Fruit fly (Drosophila melanogaster) S2 (cell line): ENCODE results near the gene Gsc.

Experiments used
- CG8478 ChIP-seq: fragments of >200 bp; optimal IDR thresholded peaks from 2 replicates; lab custom pipeline; 2018
- CTCF ChIP-seq, 2 experiments: fragments of >200 bp; optimal IDR thresholded peaks; 2 replicates each; lab custom pipeline; 2018

Gsc gene

dm6 chr2L:606165-606564 is 11.7 kb upstream of the Gsc start:
- TF ChIP-seq CG8478 (lab: Kevin White, UChicago) (no peak), CTCF (optimal IDR thresholded peaks at IDR 0.05; lab: Kevin White, UChicago) (no peak)

- TF ChIP-seq CTCF (optimal IDR thresholded peaks at IDR 0.05; lab: Kevin White, UChicago) (no peak), CG8478 (lab: Kevin White, UChicago) (no peak)
Measured at dm6 chr2L:604060-604459, 9.6 kb upstream of the Gsc start.

dm6 chr2L:602439-602879 is 8.0 kb upstream of the Gsc start, which contains the start of gene CG13689:
Gene CG13689, plus strand, starts transcription at chr2L:602813.
- TF ChIP-seq CTCF (optimal IDR thresholded peaks at IDR 0.05; lab: Kevin White, UChicago) (peak; percentile 76 to 95), CG8478 (lab: Kevin White, UChicago) (no peak)

dm6 chr2L:601848-602247 is 7.4 kb upstream of the Gsc start:
- TF ChIP-seq CG8478 (lab: Kevin White, UChicago) = no peak
- TF ChIP-seq CTCF (optimal IDR thresholded peaks at IDR 0.05; lab: Kevin White, UChicago) = peak in 1 of 2 experiments; percentile 20

dm6 chr2L:597771-598170 is 3.3 kb upstream of the Gsc start:
- TF ChIP-seq CG8478 (lab: Kevin White, UChicago) (no peak), CTCF (optimal IDR thresholded peaks at IDR 0.05; lab: Kevin White, UChicago) (no peak)

dm6 chr2L:594048-594447 is 437 bp downstream of the Gsc start:
- no peak for TF ChIP-seq CTCF (optimal IDR thresholded peaks at IDR 0.05; lab: Kevin White, UChicago)

dm6 chr2L:591511-591910 is 3.0 kb downstream of the Gsc start:
- no peak for TF ChIP-seq CG8478 (lab: Kevin White, UChicago)
- TF ChIP-seq CTCF (optimal IDR thresholded peaks at IDR 0.05; lab: Kevin White, UChicago) = no peak

- TF ChIP-seq CG8478 (lab: Kevin White, UChicago) (no peak), CTCF (optimal IDR thresholded peaks at IDR 0.05; lab: Kevin White, UChicago) (no peak)
Measured at dm6 chr2L:585268-585667, 9.2 kb downstream of the Gsc start.

dm6 chr2L:577186-577585 is 17.3 kb downstream of the Gsc start, which contains the start of gene Pph13:
Gene Pph13, plus strand, starts transcription at chr2L:577486.
- TF ChIP-seq CTCF (optimal IDR thresholded peaks at IDR 0.05; lab: Kevin White, UChicago) (no peak), CG8478 (lab: Kevin White, UChicago) (no peak)

dm6 chr2L:576559-577184 is 17.8 kb downstream of the Gsc start, which contains the start of gene Ptth:
Gene Ptth, minus strand, starts transcription at chr2L:576896.
- TF ChIP-seq CG8478 (lab: Kevin White, UChicago) (no peak), CTCF (optimal IDR thresholded peaks at IDR 0.05; lab: Kevin White, UChicago) (peak; percentile 47 to 59)

dm6 chr2L:574226-574625 is 20.3 kb downstream of the Gsc start, which contains the start of the genes Ipk2 and cold:
Gene Ipk2, minus strand, starts transcription at chr2L:574264.
Gene cold, plus strand, starts transcription at chr2L:574291.
- TF ChIP-seq CTCF (optimal IDR thresholded peaks at IDR 0.05; lab: Kevin White, UChicago) (peak in 1 of 2 experiments; percentile 32), CG8478 (lab: Kevin White, UChicago) (no peak)

- TF ChIP-seq CTCF (optimal IDR thresholded peaks at IDR 0.05; lab: Kevin White, UChicago) (peak in 1 of 2 experiments; percentile 4), CG8478 (lab: Kevin White, UChicago) (no peak)
Measured at dm6 chr2L:568030-568429, 26.5 kb downstream of the Gsc start, which contains the start of the genes Nle and Sf3b1. Gene Nle, minus strand, starts transcription at chr2L:568121. Gene Sf3b1, plus strand, starts transcription at chr2L:568340.

dm6 chr2L:563769-564550 is 30.5 kb downstream of the Gsc start, which contains the start of the genes uncNacbeta and CG2794:
Gene uncNacbeta, minus strand, starts transcription at chr2L:563819.
Gene CG2794, plus strand, starts transcription at chr2L:564163.
- TF ChIP-seq CG8478 (lab: Kevin White, UChicago) = no peak
- TF ChIP-seq CTCF (optimal IDR thresholded peaks at IDR 0.05; lab: Kevin White, UChicago) = peak in 1 of 2 experiments; percentile 46

- no peak for TF ChIP-seq CG8478 (lab: Kevin White, UChicago)
- TF ChIP-seq CTCF (optimal IDR thresholded peaks at IDR 0.05; lab: Kevin White, UChicago) = no peak
Measured at dm6 chr2L:563314-563713, 31.2 kb downstream of the Gsc start.
